Worm (Caenorhabditis elegans) whole organism, late embryonic: ENCODE results near the gene ttbk-8.2.

Experiments used
- ceh-9 ChIP-seq: sonication (generic microtip); optimal IDR thresholded peaks from 2 replicates; lab custom pipeline; 2016; ENCODE audit warnings: mild to moderate bottlenecking, missing genetic modification characterization, inconsistent platforms, missing compliant biosample characterization
- dve-1 ChIP-seq: sonication (generic microtip); optimal IDR thresholded peaks from 2 replicates; lab custom pipeline; 2017; ENCODE audit warnings: antibody characterized with exemption, mild to moderate bottlenecking, missing genetic modification characterization, missing compliant biosample characterization
- ets-4 ChIP-seq: sonication (generic microtip); optimal IDR thresholded peaks from 2 replicates; lab custom pipeline; 2016; ENCODE audit warnings: missing genetic modification characterization, missing compliant biosample characterization
- unc-55 ChIP-seq: sonication (generic microtip); optimal IDR thresholded peaks from 2 replicates; lab custom pipeline; 2017; ENCODE audit warnings: missing biosample characterization, missing genetic modification reagents, missing genetic modification characterization

- TF ChIP-seq ets-4 (tag; lab: Kevin White, UChicago) (no peak), dve-1 (tag; lab: Kevin White, UChicago) (no peak), ceh-9 (tag; lab: Kevin White, UChicago) (no peak), unc-55 (GFP tag; lab: Kevin White, UChicago) (peak; percentile 73)
Measured at ce11 chrIV:5665353-5665918, 33.7 kb downstream of the ttbk-8.2 start.
